Worm (Caenorhabditis elegans) whole organism, L4 larva: Measurements from ENCODE around the gene srxa-2.

Experiments
- D1046.2 ChIP-seq: fragments of 200-800 bp; sonication (Bioruptor generic); IDR thresholded peaks from 2 replicates; pipeline ENCODE4 v1.3.6; 2022; ENCODE audit warnings: missing genetic modification characterization, missing compliant biosample characterization
- F37D6.2 ChIP-seq: sonication (generic microtip); optimal IDR thresholded peaks from 2 replicates; lab custom pipeline; 2016; ENCODE audit warnings: mild to moderate bottlenecking, missing genetic modification characterization, missing compliant biosample characterization
- F49E8.2 ChIP-seq: sonication (generic microtip); optimal IDR thresholded peaks from 2 replicates; lab custom pipeline; 2016; ENCODE audit warnings: missing compliant biosample characterization, mild to moderate bottlenecking, missing genetic modification characterization, borderline replicate concordance
- T20F7.1 ChIP-seq: fragments of 200-800 bp; sonication (Bioruptor generic); optimal IDR thresholded peaks from 2 replicates; lab custom pipeline; 2018; ENCODE audit warnings: mild to moderate bottlenecking, missing genetic modification characterization, missing compliant biosample characterization
- T26A8.4 ChIP-seq: fragments of 200-800 bp; sonication (Bioruptor generic); IDR thresholded peaks from 2 replicates; pipeline ENCODE4 v1.3.6; 2022; ENCODE audit warnings: missing genetic modification characterization, missing compliant biosample characterization
- Y5F2A.4 ChIP-seq: fragments of 200-800 bp; sonication (Bioruptor generic); optimal IDR thresholded peaks from 2 replicates; lab custom pipeline; 2018; ENCODE audit warnings: mild to moderate bottlenecking, missing genetic modification characterization, missing compliant biosample characterization
- aha-1 ChIP-seq: fragments of 150-350 bp; peaks from one replicate; lab custom pipeline; 2014; ENCODE audit warnings: missing biosample characterization, missing genetic modification characterization
- arid-1 ChIP-seq: fragments of 200-800 bp; sonication (Bioruptor generic); conservative IDR thresholded peaks from 2 replicates; pipeline ENCODE4 v1.3.6; 2022; ENCODE audit warnings: missing genetic modification reagents, missing genetic modification characterization, missing compliant biosample characterization
- attf-4 ChIP-seq: sonication (generic microtip); optimal IDR thresholded peaks from 3 replicates; lab custom pipeline; 2017; ENCODE audit warnings: missing biosample characterization, missing genetic modification characterization
- ceh-20 ChIP-seq: fragments of 200-800 bp; sonication (Bioruptor generic); IDR thresholded peaks from 2 replicates; pipeline ENCODE4 v1.3.6; 2022; ENCODE audit warnings: missing genetic modification reagents, missing genetic modification characterization, missing compliant biosample characterization
- ceh-28 ChIP-seq: fragments of 150-350 bp; optimal IDR thresholded peaks from 2 replicates; lab custom pipeline; 2014; ENCODE audit warnings: missing biosample characterization, missing genetic modification reagents, missing genetic modification characterization
- ceh-32 ChIP-seq: sonication (generic microtip); optimal IDR thresholded peaks from 2 replicates; lab custom pipeline; 2016; ENCODE audit warnings: mild to moderate bottlenecking, missing genetic modification characterization, missing compliant biosample characterization; ENCODE audit not compliant: poor library complexity
- ceh-62 ChIP-seq: sonication (generic microtip); optimal IDR thresholded peaks from 2 replicates; lab custom pipeline; 2017; ENCODE audit warnings: missing biosample characterization, missing genetic modification characterization
- ceh-82 ChIP-seq: sonication (generic microtip); optimal IDR thresholded peaks from 2 replicates; lab custom pipeline; 2017; ENCODE audit warnings: missing biosample characterization, missing genetic modification characterization
- ces-1 ChIP-seq: fragments of 150-350 bp; sonication (generic microtip); optimal IDR thresholded peaks from 4 replicates; lab custom pipeline; 2014; ENCODE audit warnings: missing biosample characterization, missing genetic modification reagents, missing genetic modification characterization
- daf-16 ChIP-seq, 3 experiments: sonication (generic microtip); optimal IDR thresholded peaks; 2 replicates each; lab custom pipeline; 2016 to 2017; ENCODE audit warnings: missing genetic modification characterization in 3 of 3, missing genetic modification reagents in 3 of 3, mild to moderate bottlenecking in 2 of 3, missing compliant biosample characterization in 2 of 3, missing biosample characterization in 1 of 3, moderate library complexity in 1 of 3
- daf-19 ChIP-seq: fragments of 200-800 bp; sonication (Bioruptor generic); conservative IDR thresholded peaks from 2 replicates; pipeline ENCODE4 v1.3.6; 2022; ENCODE audit warnings: missing genetic modification characterization, missing compliant biosample characterization
- daf-8 ChIP-seq: fragments of 200-800 bp; sonication (Bioruptor generic); IDR thresholded peaks from 2 replicates; pipeline ENCODE4 v1.3.6; 2022; ENCODE audit warnings: missing genetic modification characterization, missing compliant biosample characterization
- dmd-6 ChIP-seq: fragments of 200-800 bp; sonication (Bioruptor generic); IDR thresholded peaks from 2 replicates; pipeline ENCODE4 v1.3.6; 2022; ENCODE audit warnings: missing genetic modification reagents, missing genetic modification characterization, missing compliant biosample characterization
- dve-1 ChIP-seq: sonication (generic microtip); optimal IDR thresholded peaks from 2 replicates; lab custom pipeline; 2017; ENCODE audit warnings: antibody characterized with exemption, mild to moderate bottlenecking, missing genetic modification characterization, missing compliant biosample characterization; ENCODE audit not compliant: insufficient read depth
- egl-43 ChIP-seq: fragments of 200-800 bp; sonication (Bioruptor generic); IDR thresholded peaks from 2 replicates; pipeline ENCODE4 v1.3.6; 2022; ENCODE audit warnings: missing genetic modification reagents, missing genetic modification characterization, missing compliant biosample characterization
- fos-1 ChIP-seq: fragments of 150-350 bp; optimal IDR thresholded peaks from 2 replicates; lab custom pipeline; 2014; ENCODE audit warnings: missing biosample characterization, missing genetic modification characterization
- hlh-11 ChIP-seq: fragments of 200-800 bp; sonication (Bioruptor generic); optimal IDR thresholded peaks from 2 replicates; lab custom pipeline; 2018; ENCODE audit warnings: mild to moderate bottlenecking, missing genetic modification characterization, missing compliant biosample characterization
- hlh-30 ChIP-seq: sonication (generic microtip); optimal IDR thresholded peaks from 2 replicates; lab custom pipeline; 2017; ENCODE audit warnings: antibody characterized with exemption, mild to moderate bottlenecking, missing genetic modification characterization, missing compliant biosample characterization; ENCODE audit not compliant: insufficient read depth
- jun-1 ChIP-seq: fragments of 150-350 bp; optimal IDR thresholded peaks from 2 replicates; lab custom pipeline; 2014; ENCODE audit warnings: missing biosample characterization, missing genetic modification reagents, missing genetic modification characterization
- lsy-2 ChIP-seq, 2 experiments: fragments of 150-350 bp in 1 of 2; sonication (generic microtip) in 1 of 2; optimal IDR thresholded peaks; 2 replicates each; lab custom pipeline; 2014 to 2017; ENCODE audit warnings: missing biosample characterization in 2 of 2, missing genetic modification characterization in 2 of 2
- mdl-1 ChIP-seq, 2 experiments: fragments of 150-350 bp in 1 of 2; sonication (generic microtip) in 1 of 2; optimal IDR thresholded peaks; 2 replicates each; lab custom pipeline; 2014 to 2017; ENCODE audit warnings: missing biosample characterization in 2 of 2, missing genetic modification characterization in 2 of 2
- mdt-29 ChIP-seq: fragments of 200-800 bp; sonication (Bioruptor generic); IDR thresholded peaks from 2 replicates; pipeline ENCODE4 v1.3.6; 2022; ENCODE audit warnings: missing genetic modification reagents, missing genetic modification characterization, missing compliant biosample characterization
- mep-1 ChIP-seq: fragments of 150-350 bp; sonication (generic microtip); optimal IDR thresholded peaks from 3 replicates; lab custom pipeline; 2014; ENCODE audit warnings: missing biosample characterization, missing genetic modification characterization
- nhr-10 ChIP-seq: fragments of 150-350 bp; optimal IDR thresholded peaks from 2 replicates; lab custom pipeline; 2014; ENCODE audit warnings: missing biosample characterization, missing genetic modification characterization
- nhr-11 ChIP-seq: fragments of 150-350 bp; optimal IDR thresholded peaks from 2 replicates; lab custom pipeline; 2014; ENCODE audit warnings: missing biosample characterization, missing genetic modification characterization
- nhr-237 ChIP-seq: sonication (generic microtip); optimal IDR thresholded peaks from 2 replicates; lab custom pipeline; 2017; ENCODE audit warnings: missing biosample characterization, missing genetic modification characterization
- nhr-25 ChIP-seq: sonication (generic microtip); optimal IDR thresholded peaks from 2 replicates; lab custom pipeline; 2017; ENCODE audit warnings: missing genetic modification characterization, mild to moderate bottlenecking, missing compliant biosample characterization, antibody characterized with exemption, moderate library complexity, borderline replicate concordance; ENCODE audit not compliant: insufficient read depth
- nhr-28 ChIP-seq: fragments of 150-350 bp; optimal IDR thresholded peaks from 2 replicates; lab custom pipeline; 2014; ENCODE audit warnings: missing biosample characterization, missing genetic modification characterization
- nhr-41 ChIP-seq: fragments of 200-800 bp; sonication (Bioruptor generic); IDR thresholded peaks from 2 replicates; pipeline ENCODE4 v1.3.6; 2022; ENCODE audit warnings: missing genetic modification reagents, missing genetic modification characterization, missing compliant biosample characterization
- nhr-42 ChIP-seq: fragments of 200-800 bp; sonication (Bioruptor generic); IDR thresholded peaks from 2 replicates; pipeline ENCODE4 v1.3.6; 2022; ENCODE audit warnings: missing genetic modification characterization, missing compliant biosample characterization
- nhr-48 ChIP-seq: sonication (generic microtip); optimal IDR thresholded peaks from 2 replicates; lab custom pipeline; 2016; ENCODE audit warnings: mild to moderate bottlenecking, missing genetic modification characterization, missing compliant biosample characterization
- pha-4 ChIP-seq, 2 experiments: fragments of 150-350 bp in 1 of 2; fragments of 200-800 bp in 1 of 2; sonication (Bioruptor generic) in 1 of 2; IDR thresholded peaks in 1 of 2; optimal IDR thresholded peaks in 1 of 2; 2 replicates each; pipeline versions ENCODE4 v1.3.6 to Lab custom; 2014 to 2022; ENCODE audit warnings: missing genetic modification characterization in 2 of 2, missing genetic modification reagents in 2 of 2, missing biosample characterization in 1 of 2, missing compliant biosample characterization in 1 of 2
- pqm-1 ChIP-seq: sonication (generic microtip); optimal IDR thresholded peaks from 2 replicates; lab custom pipeline; 2017; ENCODE audit warnings: missing biosample characterization, missing genetic modification characterization
- rbr-2 ChIP-seq: sonication (generic microtip); optimal IDR thresholded peaks from 2 replicates; lab custom pipeline; 2016; ENCODE audit warnings: missing genotype, missing genetic modification characterization, missing compliant biosample characterization
- sdz-12 ChIP-seq: fragments of 200-800 bp; sonication (Bioruptor generic); optimal IDR thresholded peaks from 2 replicates; lab custom pipeline; 2018; ENCODE audit warnings: mild to moderate bottlenecking, missing genetic modification characterization, missing compliant biosample characterization
- snpc-1.2 ChIP-seq: fragments of 200-800 bp; sonication (Bioruptor generic); IDR thresholded peaks from 2 replicates; pipeline ENCODE4 v1.3.6; 2022; ENCODE audit warnings: missing genetic modification reagents, missing genetic modification characterization, missing compliant biosample characterization
- snpc-4 ChIP-seq: fragments of 150-350 bp; optimal IDR thresholded peaks from 2 replicates; lab custom pipeline; 2014; ENCODE audit warnings: missing biosample characterization, missing genetic modification characterization
- tra-1 ChIP-seq: fragments of 200-800 bp; sonication (Bioruptor generic); IDR thresholded peaks from 2 replicates; pipeline ENCODE4 v1.3.6; 2022; ENCODE audit warnings: missing genetic modification reagents, missing genetic modification characterization, missing compliant biosample characterization
- vab-7 ChIP-seq: fragments of 200-800 bp; sonication (Bioruptor generic); IDR thresholded peaks from 2 replicates; pipeline ENCODE4 v1.3.6; 2022; ENCODE audit warnings: missing genetic modification reagents, missing genetic modification characterization, missing compliant biosample characterization
- zag-1 ChIP-seq: fragments of 150-350 bp; optimal IDR thresholded peaks from 2 replicates; lab custom pipeline; 2014; ENCODE audit warnings: missing biosample characterization, missing genetic modification characterization
- zfp-2 ChIP-seq: sonication (generic microtip); optimal IDR thresholded peaks from 2 replicates; lab custom pipeline; 2016; ENCODE audit warnings: mild to moderate bottlenecking, missing genetic modification characterization, missing compliant biosample characterization
- zfp-3 ChIP-seq: fragments of 200-800 bp; sonication (Bioruptor generic); conservative IDR thresholded peaks from 2 replicates; pipeline ENCODE4 v1.3.6; 2022; ENCODE audit warnings: missing genetic modification reagents, missing genetic modification characterization, missing compliant biosample characterization
- zip-2 ChIP-seq: fragments of 150-350 bp; optimal IDR thresholded peaks from 2 replicates; lab custom pipeline; 2014; ENCODE audit warnings: missing biosample characterization, missing genetic modification characterization
- ztf-7 ChIP-seq: fragments of 150-350 bp; optimal IDR thresholded peaks from 2 replicates; lab custom pipeline; 2014; ENCODE audit warnings: missing biosample characterization, missing genetic modification characterization

The srxa-2 gene

DNA sequence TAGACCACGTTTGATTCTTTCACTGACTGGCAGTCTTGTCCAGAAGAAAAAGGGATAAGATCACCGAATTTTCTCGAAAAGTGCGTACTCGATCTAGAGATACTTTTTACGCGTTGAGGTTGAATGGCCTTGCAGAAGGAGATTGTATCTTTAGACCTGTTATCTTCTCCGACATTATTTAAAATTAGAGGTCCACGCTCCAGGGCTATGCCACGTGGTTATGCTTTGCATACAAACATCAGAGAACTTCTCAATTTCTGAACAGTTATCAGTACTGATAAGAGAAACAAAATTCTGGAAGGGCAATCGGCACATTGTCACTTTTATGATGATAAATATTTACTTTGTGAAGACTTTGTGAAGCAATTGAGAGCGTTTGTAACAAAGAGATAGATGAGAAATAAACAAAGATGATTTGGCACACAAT, 18.9 kb downstream of the srxa-2 start (continued):
- TF ChIP-seq nhr-28 (peak; percentile 99), pha-4 (GFP tag; IDR thresholded peaks at IDR 0.05; lab: Robert Waterston, UW) (peak; percentile 59), pha-4 (tag; optimal IDR thresholded peaks at IDR 0.05; lab: Kevin White, UChicago) (peak; percentile 78), zfp-2 (tag; lab: Kevin White, UChicago) (no peak), tra-1 (GFP tag; lab: Robert Waterston, UW) (peak; percentile 69; the same call in 1 of the 2 replicates), daf-16 (GFP tag; optimal IDR thresholded peaks at IDR 0.05; lab: Kevin White, UChicago) (peak in 1 of 2 experiments; percentile 77), daf-16 (tag; optimal IDR thresholded peaks at IDR 0.05; lab: Kevin White, UChicago) (peak; percentile 100), mdt-29 (GFP tag; lab: Robert Waterston, UW) (peak; percentile 82; the same call in 1 of the 2 replicates), zag-1 (tag; lab: Kevin White, UChicago) (no peak), nhr-42 (GFP tag; lab: Robert Waterston, UW) (no peak), ceh-82 (tag; lab: Kevin White, UChicago) (no peak), aha-1 (tag; lab: Kevin White, UChicago) (peak; percentile 90), F37D6.2 (tag; lab: Kevin White, UChicago) (no peak), daf-8 (no peak), ces-1 (no peak), ceh-32 (tag; lab: Kevin White, UChicago) (no peak), jun-1 (peak; percentile 6), nhr-25 (peak; percentile 57), pqm-1 (tag; lab: Kevin White, UChicago) (peak; percentile 74), mep-1 (peak; percentile 68), hlh-30 (tag; lab: Kevin White, UChicago) (peak; percentile 76), hlh-11 (tag; lab: Kevin White, UChicago) (peak; percentile 90), rbr-2 (tag; lab: Kevin White, UChicago) (no peak), lsy-2 (tag; optimal IDR thresholded peaks at IDR 0.05; lab: Kevin White, UChicago) (peak in 1 of 2 experiments; percentile 69), fos-1 (no peak), ceh-28 (tag; lab: Kevin White, UChicago) (no peak), sdz-12 (GFP tag; lab: Kevin White, UChicago) (peak; percentile 29), D1046.2 (GFP tag; lab: Robert Waterston, UW) (no peak), ceh-62 (tag; lab: Kevin White, UChicago) (no peak), nhr-11 (peak; percentile 15), nhr-10 (peak; percentile 49), Y5F2A.4 (GFP tag; lab: Kevin White, UChicago) (no peak), vab-7 (GFP tag; lab: Robert Waterston, UW) (no peak), attf-4 (tag; lab: Kevin White, UChicago) (no peak), mdl-1 (tag; optimal IDR thresholded peaks at IDR 0.05; lab: Kevin White, UChicago) (peak in 1 of 2 experiments; percentile 88), F49E8.2 (tag; lab: Kevin White, UChicago) (no peak), ceh-20 (GFP tag; lab: Robert Waterston, UW) (peak; percentile 9; the same call in 1 of the 2 replicates), egl-43 (no peak), snpc-4 (no peak), nhr-41 (no peak), ztf-7 (tag; lab: Kevin White, UChicago) (no peak), T20F7.1 (GFP tag; lab: Kevin White, UChicago) (peak; percentile 58), zfp-3 (GFP tag; lab: Robert Waterston, UW) (peak; percentile 75; the same call in 1 of the 2 replicates), dmd-6 (GFP tag; lab: Robert Waterston, UW) (peak; percentile 91), nhr-48 (tag; lab: Kevin White, UChicago) (peak; percentile 83), daf-19 (no peak), dve-1 (tag; lab: Kevin White, UChicago) (peak; percentile 96), zip-2 (tag; lab: Kevin White, UChicago) (no peak), arid-1 (GFP tag; lab: Robert Waterston, UW) (no peak; the same call in 1 of the 2 replicates), snpc-1.2 (GFP tag; lab: Robert Waterston, UW) (no peak), nhr-237 (tag; lab: Kevin White, UChicago) (no peak), T26A8.4 (GFP tag; lab: Robert Waterston, UW) (0 out of 2 replicates have a peak, but pooled peaks have one; percentile 44)
